Worm (Caenorhabditis elegans): ENCODE data around the gene hlh-3.

hlh-3 gene

DNA sequence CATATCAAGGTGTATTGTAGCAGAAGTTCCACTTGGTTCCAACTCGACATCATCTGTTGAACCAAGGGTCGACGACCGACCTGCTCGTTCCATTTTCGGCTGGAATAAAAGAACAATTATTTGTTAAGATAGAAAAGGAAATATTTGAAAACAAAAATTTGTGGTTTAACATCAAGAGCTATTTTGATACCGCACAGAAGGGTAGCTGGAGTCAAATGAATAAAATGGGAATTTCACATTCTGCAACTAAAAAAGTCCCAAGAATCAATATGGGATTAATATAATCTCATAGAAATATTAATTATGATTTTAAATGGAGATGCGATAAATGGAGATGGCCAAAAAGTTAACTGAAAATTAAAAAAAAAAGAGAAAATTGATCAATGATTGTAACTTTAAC, 12.1 kb downstream of the hlh-3 start, which contains the start of gene clh-5:
clh-5 (minus strand) TSS at position 101 of the 400 bp plus-strand sequence.
- TF ChIP-seq mep-1 (tag; optimal IDR thresholded peaks at IDR 0.05) (no peak), cnd-1 (tag; optimal IDR thresholded peaks at IDR 0.05) (no peak), ham-2 (GFP tag; optimal IDR thresholded peaks at IDR 0.05) (no peak), nhr-2 (tag; optimal IDR thresholded peaks at IDR 0.05) (no peak), elt-1 (tag; optimal IDR thresholded peaks at IDR 0.05; ENCODE audit: borderline replicate concordance, insufficient read depth) (no peak)

ce11 chrII:9099017-9099416, 12.6 kb downstream of the hlh-3 start, which contains the start of gene T24H10.1:
TSS of gene T24H10.1 (plus strand) at chrII:9099371.
- TF ChIP-seq ztf-11 (tag; optimal IDR thresholded peaks at IDR 0.05) (no peak), ceh-43 (GFP tag; optimal IDR thresholded peaks at IDR 0.05) (no peak), sem-2 (GFP tag; optimal IDR thresholded peaks at IDR 0.05) (no peak), unc-62 (GFP tag; optimal IDR thresholded peaks at IDR 0.05) (no peak), unc-39 (tag; optimal IDR thresholded peaks at IDR 0.05) (no peak), ces-1 (GFP tag; optimal IDR thresholded peaks at IDR 0.05) (peak; percentile 11), ham-2 (GFP tag; optimal IDR thresholded peaks at IDR 0.05) (no peak), drap-1 (GFP tag; optimal IDR thresholded peaks at IDR 0.05) (no peak), pha-4 (tag; optimal IDR thresholded peaks at IDR 0.05) (peak; percentile 61), lsy-2 (tag; optimal IDR thresholded peaks at IDR 0.05) (peak; percentile 27), cnd-1 (tag; optimal IDR thresholded peaks at IDR 0.05) (peak; percentile 30), mls-2 (tag; optimal IDR thresholded peaks at IDR 0.05) (no peak), unc-120 (tag; optimal IDR thresholded peaks at IDR 0.05; ENCODE audit: poor library complexity, severe bottlenecking) (peak; percentile 6), mep-1 (tag; optimal IDR thresholded peaks at IDR 0.05) (peak; percentile 38), lin-13 (tag; optimal IDR thresholded peaks at IDR 0.05) (peak; percentile 77)

ce11 chrII:9100798-9101197, 14.4 kb downstream of the hlh-3 start, which contains the start of gene T24H10.5:
TSS of gene T24H10.5 (plus strand) at chrII:9101098.
- TF ChIP-seq nhr-12 (tag; optimal IDR thresholded peaks at IDR 0.05), result no peak
- no peak for TF ChIP-seq nhr-2 (tag; optimal IDR thresholded peaks at IDR 0.05)
- no peak for TF ChIP-seq snpc-4 (tag; optimal IDR thresholded peaks at IDR 0.05)
- no peak for TF ChIP-seq elt-1 (tag; optimal IDR thresholded peaks at IDR 0.05; ENCODE audit: borderline replicate concordance, insufficient read depth)
- no peak for TF ChIP-seq pha-4 (tag; optimal IDR thresholded peaks at IDR 0.05)
- TF ChIP-seq ceh-39 (tag; optimal IDR thresholded peaks at IDR 0.05), result no peak
- no peak for TF ChIP-seq ceh-43 (GFP tag; optimal IDR thresholded peaks at IDR 0.05)
- TF ChIP-seq mab-5 (tag; optimal IDR thresholded peaks at IDR 0.05), result no peak
- no peak for TF ChIP-seq unc-120 (tag; optimal IDR thresholded peaks at IDR 0.05; ENCODE audit: poor library complexity, severe bottlenecking)
- TF ChIP-seq nhr-76 (tag; optimal IDR thresholded peaks at IDR 0.05), result no peak
- TF ChIP-seq cnd-1 (tag; optimal IDR thresholded peaks at IDR 0.05), result no peak
- TF ChIP-seq unc-62 (GFP tag; optimal IDR thresholded peaks at IDR 0.05), result no peak
- TF ChIP-seq nhr-28 (tag; optimal IDR thresholded peaks at IDR 0.05), result no peak
- no peak for TF ChIP-seq hlh-1 (tag; optimal IDR thresholded peaks at IDR 0.05)
- TF ChIP-seq ztf-11 (tag; optimal IDR thresholded peaks at IDR 0.05), result no peak
- no peak for TF ChIP-seq flh-1 (GFP tag; optimal IDR thresholded peaks at IDR 0.05)
- TF ChIP-seq sptf-1 (tag; optimal IDR thresholded peaks at IDR 0.05), result no peak

- peak; percentile 76 for TF ChIP-seq ces-1 (GFP tag; optimal IDR thresholded peaks at IDR 0.05)
- no peak for TF ChIP-seq mls-2 (tag; optimal IDR thresholded peaks at IDR 0.05)
- no peak for TF ChIP-seq cnd-1 (tag; optimal IDR thresholded peaks at IDR 0.05)
Observed at ce11 chrII:9107095-9107769, 20.8 kb downstream of the hlh-3 start, which contains the start of gene dyrb-1. TSS of gene dyrb-1 (minus strand) at chrII:9107145.

DNA sequence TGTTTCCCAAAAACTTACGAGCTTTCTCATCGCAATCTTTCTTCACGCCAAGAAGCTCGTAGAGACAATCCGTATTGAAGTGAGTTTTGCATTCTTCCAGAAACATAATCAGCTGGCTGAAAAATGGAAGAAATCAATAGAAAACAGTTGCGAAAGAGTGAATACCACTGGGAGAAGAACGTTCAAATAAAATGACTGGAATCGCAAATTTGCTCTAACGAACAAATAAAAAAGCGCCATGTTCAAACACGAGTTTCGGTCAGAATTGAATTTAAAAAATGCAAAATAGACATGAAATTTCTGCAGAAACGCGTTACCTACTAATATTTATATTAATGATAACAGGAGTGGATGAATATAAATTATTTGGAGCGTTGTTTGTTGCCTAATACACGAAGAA, 22.0 kb downstream of the hlh-3 start, which contains the start of gene dnj-23:
dnj-23 (minus strand) TSS at position 158 of the 400 bp plus-strand sequence.
- TF ChIP-seq ces-1 (GFP tag; optimal IDR thresholded peaks at IDR 0.05) (peak; percentile 6), unc-62 (GFP tag; optimal IDR thresholded peaks at IDR 0.05) (no peak)

- TF ChIP-seq ces-1 (GFP tag; optimal IDR thresholded peaks at IDR 0.05) (peak; percentile 19), elt-3 (tag; optimal IDR thresholded peaks at IDR 0.05) (no peak)
Observed at ce11 chrII:9108905-9109551, 22.6 kb downstream of the hlh-3 start, which contains the start of gene T24H10.4. TSS of gene T24H10.4 (plus strand) at chrII:9109534.
